Fruit fly (Drosophila melanogaster) whole organism, prepupa: ENCODE results near the gene NLaz.

ENCODE experiments used
- CG11762 ChIP-seq: fragments of 200-800 bp; sonication (Bioruptor generic); optimal IDR thresholded peaks from 3 replicates; lab custom pipeline; 2016; ENCODE audit warnings: missing biosample characterization, missing genetic modification characterization; ENCODE audit not compliant: insufficient read depth
- CG11902 ChIP-seq: fragments of 200-800 bp; sonication (Bioruptor generic); optimal IDR thresholded peaks from 3 replicates; lab custom pipeline; 2016; ENCODE audit warnings: missing biosample characterization, missing genetic modification characterization
- CG16779 ChIP-seq: fragments of 200-800 bp; sonication (Bioruptor generic); optimal IDR thresholded peaks from 3 replicates; lab custom pipeline; 2017; ENCODE audit warnings: missing biosample characterization, mild to moderate bottlenecking, missing genetic modification characterization
- CG4318 ChIP-seq: fragments of 200-800 bp; sonication (Bioruptor generic); optimal IDR thresholded peaks from 3 replicates; lab custom pipeline; 2017; ENCODE audit warnings: missing biosample characterization, mild to moderate bottlenecking, missing genetic modification characterization
- CG7368 ChIP-seq: fragments of 200-800 bp; sonication (Bioruptor generic); optimal IDR thresholded peaks from 3 replicates; lab custom pipeline; 2016; ENCODE audit warnings: missing biosample characterization, missing genetic modification characterization
- Gug ChIP-seq: fragments of 200-800 bp; sonication (Bioruptor generic); IDR thresholded peaks from 2 replicates; pipeline ENCODE4 v1.3.6; 2022; ENCODE audit warnings: missing biosample characterization, missing genetic modification characterization
- Hr39 ChIP-seq: fragments of 200-800 bp; sonication (Bioruptor generic); optimal IDR thresholded peaks from 2 replicates; lab custom pipeline; 2016; ENCODE audit warnings: missing biosample characterization, missing genetic modification characterization

DNA sequence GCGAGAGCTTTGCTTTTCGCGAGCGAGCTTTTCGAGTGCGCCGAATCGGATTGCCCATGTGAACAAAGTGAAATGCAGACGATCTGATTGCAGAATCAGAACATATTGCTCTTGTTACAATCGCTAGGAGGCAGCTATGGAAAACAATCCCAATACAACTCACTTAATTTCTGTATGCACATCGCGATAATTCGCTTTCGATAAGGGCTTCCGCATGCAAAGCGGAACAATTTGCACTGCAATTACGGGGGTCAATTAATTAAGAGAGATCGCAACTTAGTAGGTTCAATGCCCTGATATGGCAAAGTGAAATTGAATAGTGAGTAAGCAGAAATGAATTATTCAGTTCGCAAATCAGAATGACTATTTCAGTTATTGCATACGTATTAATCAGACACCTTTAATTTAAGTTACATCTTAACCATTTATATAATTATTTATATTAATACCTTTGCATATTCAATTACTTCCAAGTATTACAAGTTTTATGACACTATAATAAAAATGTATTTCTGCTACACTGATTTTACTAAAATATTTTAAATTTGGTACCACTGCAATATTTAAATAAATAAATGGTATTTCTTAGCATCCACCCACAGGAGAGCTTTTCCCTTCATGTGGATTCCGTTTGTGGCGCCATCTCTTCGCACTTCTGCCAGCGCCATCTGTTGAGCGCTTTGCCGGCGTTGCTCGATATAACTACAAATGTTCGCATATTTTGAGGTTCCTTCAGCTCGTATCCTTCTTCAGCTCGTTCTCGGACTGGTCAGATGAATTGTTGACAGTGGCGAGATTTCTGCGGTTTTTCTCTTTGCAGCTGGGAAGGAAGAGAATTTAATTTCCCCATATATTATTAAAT, at the start of gene NLaz:
- no peak for TF ChIP-seq CG16779 (tag; lab: Kevin White, UChicago)
- TF ChIP-seq CG7368 (GFP tag; lab: Kevin White, UChicago), result peak; percentile 17
- TF ChIP-seq CG11902 (GFP tag; lab: Kevin White, UChicago), result no peak
- TF ChIP-seq Gug, result no peak
- peak; percentile 67 for TF ChIP-seq Hr39 (GFP tag; lab: Kevin White, UChicago)
- TF ChIP-seq CG11762 (GFP tag; lab: Kevin White, UChicago), result no peak
- no peak for TF ChIP-seq CG4318 (GFP tag; lab: Kevin White, UChicago)
